Worm (Caenorhabditis elegans): ENCODE data around the gene W02F12.4.

The W02F12.4 gene

DNA sequence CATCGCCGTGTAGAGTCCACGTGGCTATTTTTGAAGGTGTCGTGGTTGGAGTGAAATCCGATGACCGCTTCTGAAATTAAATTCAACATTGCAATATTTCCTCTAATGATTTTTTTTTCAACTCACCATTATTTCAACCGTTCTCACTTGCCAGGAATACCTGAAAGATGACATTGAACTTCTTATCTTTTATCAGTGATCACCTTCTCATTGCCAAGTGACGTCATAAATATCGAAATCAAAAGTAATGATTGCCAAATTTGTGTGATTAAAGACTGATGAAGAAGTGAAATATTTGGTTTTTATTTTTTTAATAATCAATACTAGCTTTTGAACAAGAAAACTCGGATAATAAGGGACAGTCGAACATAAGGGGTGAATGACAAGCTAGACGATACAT, at the start of gene W02F12.4:
TSS of gene W02F12.4 (minus strand) at position 164 of the 400 bp plus-strand sequence.
- TF ChIP-seq klf-2 (GFP tag; conservative IDR thresholded peaks at IDR 0.05): no peak
- TF ChIP-seq ztf-29 (GFP tag; IDR thresholded peaks at IDR 0.05): no peak
- TF ChIP-seq flt-1 (GFP tag; IDR thresholded peaks at IDR 0.05): no peak
- TF ChIP-seq T22C8.4 (GFP tag; IDR thresholded peaks at IDR 0.05): no peak
- no peak for TF ChIP-seq ref-1 (GFP tag; conservative IDR thresholded peaks at IDR 0.05)
- no peak for TF ChIP-seq tab-1 (GFP tag; IDR thresholded peaks at IDR 0.05)
- TF ChIP-seq med-1 (GFP tag; optimal IDR thresholded peaks at IDR 0.05; ENCODE audit: insufficient read depth): no peak

DNA sequence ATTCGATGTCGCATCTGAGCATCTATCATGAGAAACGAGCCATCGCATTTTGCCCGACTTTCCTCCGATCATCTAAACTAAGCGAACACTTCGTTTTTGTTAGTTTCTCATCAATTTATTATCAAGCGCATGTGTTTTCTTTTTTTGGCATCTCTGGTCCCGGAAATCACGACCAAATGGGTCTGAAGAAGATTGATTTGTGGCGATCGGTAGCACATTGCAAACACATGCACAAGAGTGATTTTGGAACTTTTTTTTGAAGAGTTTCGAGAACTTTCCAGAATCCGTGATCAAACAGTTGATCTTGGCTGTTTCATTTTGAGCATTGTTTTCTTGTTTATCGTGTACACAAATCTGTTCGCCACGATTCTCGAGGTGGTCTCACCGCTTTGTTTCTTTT, 46.5 kb upstream of the W02F12.4 start:
- no peak for TF ChIP-seq ref-1 (GFP tag; conservative IDR thresholded peaks at IDR 0.05)
- TF ChIP-seq cog-1 (tag; optimal IDR thresholded peaks at IDR 0.05): no peak
- TF ChIP-seq ztf-23 (GFP tag; IDR thresholded peaks at IDR 0.05): no peak
- no peak for TF ChIP-seq klf-2 (GFP tag; conservative IDR thresholded peaks at IDR 0.05)
- TF ChIP-seq tab-1 (GFP tag; IDR thresholded peaks at IDR 0.05): no peak
- TF ChIP-seq med-1 (GFP tag; optimal IDR thresholded peaks at IDR 0.05; ENCODE audit: insufficient read depth): no peak
- no peak for TF ChIP-seq flt-1 (GFP tag; IDR thresholded peaks at IDR 0.05)
- TF ChIP-seq T22C8.4 (GFP tag; IDR thresholded peaks at IDR 0.05): no peak
- no peak for TF ChIP-seq ztf-29 (GFP tag; IDR thresholded peaks at IDR 0.05)

DNA sequence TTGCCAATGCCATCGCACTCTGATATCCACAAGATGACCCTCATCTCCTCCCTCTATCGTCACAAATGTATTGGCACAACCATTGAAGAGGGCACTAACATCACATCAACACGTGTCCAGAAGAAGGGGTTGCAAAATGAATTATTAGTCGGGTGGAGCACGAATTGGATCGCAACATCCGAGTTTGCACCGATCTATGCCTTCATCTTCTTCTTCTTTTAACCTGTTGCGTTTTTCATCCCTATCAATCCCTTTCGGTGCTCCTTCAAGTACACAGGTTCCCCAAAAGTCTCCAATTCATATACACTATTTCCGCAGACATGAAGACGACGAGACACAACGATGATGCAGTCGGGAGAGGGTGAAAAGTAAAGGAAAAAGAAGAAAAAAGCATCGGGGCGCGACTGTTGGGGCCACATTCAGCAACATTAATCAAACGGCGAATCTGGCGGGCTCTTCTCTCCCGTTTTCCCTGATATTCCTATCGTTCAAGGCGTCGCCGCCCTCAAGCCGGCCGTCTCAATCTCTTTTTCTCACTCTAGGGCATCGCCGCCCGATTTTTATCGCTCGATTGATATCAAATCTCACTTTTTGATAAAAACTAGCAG, 44.9 kb upstream of the W02F12.4 start:
- TF ChIP-seq ref-1 (GFP tag; conservative IDR thresholded peaks at IDR 0.05): no peak
- 0 out of 2 replicates have a peak, but pooled peaks have one; percentile 16 for TF ChIP-seq klf-2 (GFP tag; conservative IDR thresholded peaks at IDR 0.05)

DNA sequence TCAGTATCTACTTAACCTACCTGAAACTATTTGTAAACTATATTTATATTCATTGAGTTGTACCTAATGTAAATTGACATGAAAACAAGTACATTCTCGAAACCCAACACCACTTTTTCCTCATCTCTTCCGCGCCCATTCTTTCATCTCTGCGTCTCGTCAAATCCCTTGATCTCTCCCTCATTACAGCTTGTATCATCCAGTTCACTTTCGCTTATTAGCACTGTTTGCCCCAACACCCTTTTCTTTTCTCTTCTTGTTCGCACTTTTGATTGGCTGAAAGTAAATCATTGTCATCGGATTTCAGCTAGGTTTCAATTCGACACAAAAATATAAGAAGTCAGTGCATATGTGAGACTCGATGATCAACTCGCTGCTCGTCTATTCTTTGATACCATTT, 38.0 kb upstream of the W02F12.4 start, which contains the start of gene T25F10.3:
TSS of gene T25F10.3 (plus strand) at position 308 of the 400 bp plus-strand sequence.
- TF ChIP-seq med-1 (GFP tag; optimal IDR thresholded peaks at IDR 0.05; ENCODE audit: insufficient read depth) (no peak), tab-1 (GFP tag; IDR thresholded peaks at IDR 0.05) (no peak), ztf-29 (GFP tag; IDR thresholded peaks at IDR 0.05) (no peak), klf-2 (GFP tag; conservative IDR thresholded peaks at IDR 0.05) (no peak), flt-1 (GFP tag; IDR thresholded peaks at IDR 0.05) (no peak), cog-1 (tag; optimal IDR thresholded peaks at IDR 0.05) (no peak), ref-1 (GFP tag; conservative IDR thresholded peaks at IDR 0.05) (no peak), ztf-23 (GFP tag; IDR thresholded peaks at IDR 0.05) (no peak), T22C8.4 (GFP tag; IDR thresholded peaks at IDR 0.05) (no peak)

DNA sequence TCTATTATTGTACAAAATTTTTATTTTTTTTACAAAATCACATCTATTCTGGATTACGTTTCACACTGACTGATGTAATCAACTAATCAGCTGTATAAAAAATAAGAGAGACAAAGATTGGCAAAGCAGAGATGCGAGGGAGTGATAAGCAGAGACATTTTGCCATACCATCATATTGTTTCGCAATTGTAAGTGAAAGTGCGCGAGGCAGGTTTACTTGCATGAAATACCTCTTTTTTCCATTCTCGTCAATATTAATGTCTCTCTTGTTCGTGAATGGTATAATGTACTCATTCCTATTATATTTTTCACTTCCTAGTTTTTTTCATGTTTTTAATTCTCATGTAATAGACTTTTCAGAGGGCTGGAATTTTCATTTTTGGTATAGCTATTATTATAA, 30.1 kb upstream of the W02F12.4 start:
- TF ChIP-seq tab-1 (GFP tag; IDR thresholded peaks at IDR 0.05) (no peak), med-1 (GFP tag; optimal IDR thresholded peaks at IDR 0.05; ENCODE audit: insufficient read depth) (no peak), flt-1 (GFP tag; IDR thresholded peaks at IDR 0.05) (no peak), cog-1 (tag; optimal IDR thresholded peaks at IDR 0.05) (no peak), klf-2 (GFP tag; conservative IDR thresholded peaks at IDR 0.05) (no peak), ztf-23 (GFP tag; IDR thresholded peaks at IDR 0.05) (no peak), T22C8.4 (GFP tag; IDR thresholded peaks at IDR 0.05) (no peak), ref-1 (GFP tag; conservative IDR thresholded peaks at IDR 0.05) (no peak), ztf-29 (GFP tag; IDR thresholded peaks at IDR 0.05) (no peak)

DNA sequence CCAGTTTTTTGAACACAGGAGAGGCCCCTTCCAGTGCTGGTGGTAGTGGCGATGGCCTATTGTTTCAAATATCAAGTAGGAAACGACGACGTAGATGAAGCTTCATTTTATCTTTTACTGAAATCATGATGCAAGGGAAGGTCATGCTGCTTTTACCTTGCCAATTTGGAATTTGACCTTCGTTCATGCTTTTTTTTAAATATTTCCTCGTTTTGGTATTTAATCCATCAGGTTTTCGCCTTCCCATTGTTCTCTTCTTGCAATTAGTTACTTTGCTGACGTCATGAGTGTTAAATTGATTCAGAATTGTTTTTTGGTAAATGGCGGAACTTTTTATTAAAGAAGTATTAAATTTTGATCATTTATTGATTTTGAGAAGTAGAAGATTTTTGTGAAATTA, 29.4 kb upstream of the W02F12.4 start:
- TF ChIP-seq ztf-29 (GFP tag; IDR thresholded peaks at IDR 0.05): no peak
- no peak for TF ChIP-seq ref-1 (GFP tag; conservative IDR thresholded peaks at IDR 0.05)
- TF ChIP-seq T22C8.4 (GFP tag; IDR thresholded peaks at IDR 0.05): no peak
- no peak for TF ChIP-seq cog-1 (tag; optimal IDR thresholded peaks at IDR 0.05)
- no peak for TF ChIP-seq klf-2 (GFP tag; conservative IDR thresholded peaks at IDR 0.05)
- no peak for TF ChIP-seq med-1 (GFP tag; optimal IDR thresholded peaks at IDR 0.05; ENCODE audit: insufficient read depth)
- TF ChIP-seq ztf-23 (GFP tag; IDR thresholded peaks at IDR 0.05): no peak
- no peak for TF ChIP-seq tab-1 (GFP tag; IDR thresholded peaks at IDR 0.05)
- TF ChIP-seq flt-1 (GFP tag; IDR thresholded peaks at IDR 0.05): no peak

DNA sequence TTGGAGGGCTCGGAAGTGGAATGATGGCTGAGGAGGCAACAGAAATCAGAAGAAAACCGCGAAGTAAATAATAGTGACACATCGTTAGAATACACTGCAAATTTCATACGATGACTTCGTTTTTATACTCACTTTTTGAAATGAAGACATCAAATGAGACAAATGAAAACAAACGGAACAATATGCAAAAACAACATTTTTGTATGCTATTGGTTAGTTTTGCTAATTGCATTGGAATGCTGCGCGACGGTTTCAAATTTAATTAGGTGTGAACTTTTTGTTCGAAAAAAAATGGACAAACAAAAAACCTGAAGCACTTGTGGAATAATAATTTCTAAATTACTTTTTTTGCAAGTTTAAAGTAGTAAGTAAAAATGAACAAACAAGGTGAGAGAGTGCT, 26.3 kb upstream of the W02F12.4 start, which contains the start of gene grl-8:
TSS of gene grl-8 (minus strand) at position 101 of the 400 bp plus-strand sequence.
- TF ChIP-seq med-1 (GFP tag; optimal IDR thresholded peaks at IDR 0.05; ENCODE audit: insufficient read depth): no peak
- TF ChIP-seq ref-1 (GFP tag; conservative IDR thresholded peaks at IDR 0.05): no peak

DNA sequence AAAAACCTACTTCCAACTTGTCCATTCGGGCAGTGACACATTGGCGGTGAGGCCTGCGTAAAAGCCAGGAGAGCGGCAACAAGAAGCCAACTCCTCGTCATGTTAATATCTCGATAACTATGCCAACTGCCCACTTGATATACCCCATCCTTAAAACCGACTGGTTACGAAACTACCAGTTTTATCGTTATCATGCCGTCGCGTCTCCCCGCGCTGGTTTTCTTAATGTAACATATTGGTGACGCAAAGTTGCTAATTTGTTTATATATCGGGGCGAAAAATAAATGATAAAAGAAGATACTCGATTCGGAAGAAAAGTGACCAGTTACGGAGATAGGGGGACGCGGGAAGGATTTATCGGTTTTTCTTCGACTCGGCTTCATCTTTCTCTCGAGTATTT, 24.9 kb upstream of the W02F12.4 start, which contains the start of gene grl-9:
TSS of gene grl-9 (minus strand) at position 101 of the 400 bp plus-strand sequence.
- no peak for TF ChIP-seq klf-2 (GFP tag; conservative IDR thresholded peaks at IDR 0.05)
- no peak for TF ChIP-seq T22C8.4 (GFP tag; IDR thresholded peaks at IDR 0.05)
- TF ChIP-seq cog-1 (tag; optimal IDR thresholded peaks at IDR 0.05): no peak
- no peak for TF ChIP-seq ref-1 (GFP tag; conservative IDR thresholded peaks at IDR 0.05)
- TF ChIP-seq ztf-23 (GFP tag; IDR thresholded peaks at IDR 0.05): no peak
- TF ChIP-seq flt-1 (GFP tag; IDR thresholded peaks at IDR 0.05): no peak
- TF ChIP-seq ztf-29 (GFP tag; IDR thresholded peaks at IDR 0.05): no peak
- TF ChIP-seq tab-1 (GFP tag; IDR thresholded peaks at IDR 0.05): no peak
- TF ChIP-seq med-1 (GFP tag; optimal IDR thresholded peaks at IDR 0.05; ENCODE audit: insufficient read depth): no peak

DNA sequence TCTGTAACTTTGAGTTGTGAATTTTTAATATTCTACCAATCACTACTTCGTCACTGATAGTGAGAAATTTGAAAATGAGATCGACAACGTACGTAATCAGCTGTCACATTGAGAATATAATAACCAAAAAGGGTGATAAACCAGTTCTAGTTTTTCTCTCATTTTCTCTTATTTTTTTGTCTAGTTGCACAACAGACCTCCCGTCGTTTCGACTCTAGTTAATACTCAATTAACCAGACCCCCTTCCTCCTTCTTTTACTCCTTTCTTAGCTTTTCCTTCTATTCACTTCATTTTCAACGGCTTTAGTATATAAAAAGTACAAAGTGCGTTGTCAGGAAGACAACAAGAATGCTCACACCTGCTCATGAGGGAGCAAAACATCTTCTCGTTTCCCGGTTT, 20.5 kb upstream of the W02F12.4 start, which contains the start of gene ZC487.1:
TSS of gene ZC487.1 (plus strand) at position 301 of the 400 bp plus-strand sequence.
- no peak for TF ChIP-seq ztf-23 (GFP tag; IDR thresholded peaks at IDR 0.05)
- no peak for TF ChIP-seq cog-1 (tag; optimal IDR thresholded peaks at IDR 0.05)

DNA sequence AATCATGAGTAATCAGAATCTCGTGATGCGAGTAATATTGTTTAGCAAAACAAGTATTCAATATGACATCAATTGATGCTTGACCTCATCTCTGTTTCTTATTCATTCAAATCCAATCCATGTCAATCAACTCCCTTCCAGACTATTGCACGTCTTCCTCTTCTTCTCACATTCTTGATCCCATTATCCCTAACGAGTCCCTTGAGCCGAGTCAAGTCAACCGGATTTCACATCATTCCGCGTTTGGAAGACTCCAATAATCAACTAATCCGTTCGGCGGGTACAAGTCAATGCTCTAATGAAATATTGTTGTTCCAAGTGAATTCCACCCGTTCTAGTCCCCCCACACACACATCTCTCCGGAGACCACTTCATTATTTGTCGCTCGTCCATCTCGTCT, 19.5 kb upstream of the W02F12.4 start:
- TF ChIP-seq ztf-23 (GFP tag; IDR thresholded peaks at IDR 0.05) (no peak), ref-1 (GFP tag; conservative IDR thresholded peaks at IDR 0.05) (no peak), ztf-29 (GFP tag; IDR thresholded peaks at IDR 0.05) (no peak), med-1 (GFP tag; optimal IDR thresholded peaks at IDR 0.05; ENCODE audit: insufficient read depth) (no peak), cog-1 (tag; optimal IDR thresholded peaks at IDR 0.05) (no peak), klf-2 (GFP tag; conservative IDR thresholded peaks at IDR 0.05) (no peak), tab-1 (GFP tag; IDR thresholded peaks at IDR 0.05) (no peak), flt-1 (GFP tag; IDR thresholded peaks at IDR 0.05) (no peak), T22C8.4 (GFP tag; IDR thresholded peaks at IDR 0.05) (no peak)

All from whole organism, midembryonic.